Fruit fly (Drosophila melanogaster) whole organism, embryonic: ENCODE measurements around the gene Spn27A.
A peak's percentile ranks its signal among the peaks of the same experiment; 100 is the strongest.

ENCODE experiments used
- B-H2 ChIP-seq: fragments of 200-800 bp; sonication (Bioruptor generic); optimal IDR thresholded peaks from 2 replicates; lab custom pipeline; 2018; ENCODE audit warnings: missing biosample characterization, mild to moderate bottlenecking, missing genetic modification characterization
- Bteb2 ChIP-seq: fragments of 200-800 bp; sonication (Bioruptor generic); optimal IDR thresholded peaks from 2 replicates; lab custom pipeline; 2016; ENCODE audit warnings: missing biosample characterization, missing genetic modification characterization
- CG12744 ChIP-seq: fragments of 200-800 bp; sonication (Bioruptor generic); optimal IDR thresholded peaks from 2 replicates; lab custom pipeline; 2016; ENCODE audit warnings: missing biosample characterization, missing genetic modification characterization
- CG14667 ChIP-seq: fragments of 200-800 bp; sonication (Bioruptor generic); IDR thresholded peaks from 2 replicates; pipeline ENCODE4 v1.3.6; 2022; ENCODE audit warnings: missing biosample characterization, missing genetic modification characterization
- CG14710 ChIP-seq: fragments of 200-800 bp; sonication (Bioruptor generic); optimal IDR thresholded peaks from 3 replicates; lab custom pipeline; 2019; ENCODE audit warnings: missing biosample characterization, mild to moderate bottlenecking, missing genetic modification characterization, moderate library complexity
- CG14965 ChIP-seq: fragments of 200-800 bp; sonication (Bioruptor generic); optimal IDR thresholded peaks from 2 replicates; lab custom pipeline; 2016; ENCODE audit warnings: missing biosample characterization, missing genetic modification characterization, borderline replicate concordance
- CG15073 ChIP-seq: fragments of 200-800 bp; sonication (Bioruptor generic); optimal IDR thresholded peaks from 2 replicates; lab custom pipeline; 2016; ENCODE audit warnings: missing biosample characterization, missing genetic modification characterization
- CG15601 ChIP-seq: fragments of 200-800 bp; sonication (Bioruptor generic); optimal IDR thresholded peaks from 3 replicates; lab custom pipeline; 2019; ENCODE audit warnings: missing biosample characterization, mild to moderate bottlenecking, missing genetic modification characterization, moderate library complexity
- CG17186 ChIP-seq: fragments of 200-800 bp; sonication (Bioruptor generic); optimal IDR thresholded peaks from 3 replicates; lab custom pipeline; 2017; ENCODE audit warnings: missing biosample characterization, missing genetic modification reagents, missing genetic modification characterization
- CG17328 ChIP-seq: fragments of 200-800 bp; sonication (Bioruptor generic); IDR thresholded peaks from 2 replicates; pipeline ENCODE4 v1.3.6; 2022; ENCODE audit warnings: missing biosample characterization, missing genetic modification characterization
- CG1792 ChIP-seq: fragments of 200-800 bp; sonication (Bioruptor generic); optimal IDR thresholded peaks from 2 replicates; lab custom pipeline; 2016; ENCODE audit warnings: missing biosample characterization, missing genetic modification characterization
- CG2712 ChIP-seq: fragments of 200-800 bp; optimal IDR thresholded peaks from 3 replicates; lab custom pipeline; 2019; ENCODE audit warnings: missing biosample characterization, mild to moderate bottlenecking, missing genetic modification characterization, moderate library complexity
- CG30020 ChIP-seq: fragments of 200-800 bp; optimal IDR thresholded peaks from 2 replicates; lab custom pipeline; 2019; ENCODE audit warnings: missing biosample characterization, mild to moderate bottlenecking, missing genetic modification characterization, moderate library complexity
- CG31388 ChIP-seq: fragments of 200-800 bp; sonication (Bioruptor generic); optimal IDR thresholded peaks from 2 replicates; lab custom pipeline; 2016; ENCODE audit warnings: missing biosample characterization, missing genetic modification characterization
- CG32532 ChIP-seq: fragments of 200-800 bp; sonication (Bioruptor generic); IDR thresholded peaks from 2 replicates; pipeline ENCODE4 v1.3.6; 2022; ENCODE audit warnings: missing biosample characterization, missing genetic modification characterization
- CG34376 ChIP-seq: fragments of 200-800 bp; sonication (Bioruptor generic); optimal IDR thresholded peaks from 2 replicates; lab custom pipeline; 2018; ENCODE audit warnings: missing biosample characterization, mild to moderate bottlenecking, missing genetic modification characterization
- CG3847 ChIP-seq: fragments of 200-800 bp; sonication (Bioruptor generic); IDR thresholded peaks from 2 replicates; pipeline ENCODE4 v1.3.6; 2022; ENCODE audit warnings: missing biosample characterization, missing genetic modification characterization
- CG6272 ChIP-seq: fragments of 200-800 bp; sonication (Bioruptor generic); IDR thresholded peaks from 2 replicates; pipeline ENCODE4 v1.3.6; 2022; ENCODE audit warnings: missing biosample characterization, missing genetic modification characterization
- CG7745 ChIP-seq: fragments of 200-800 bp; sonication (Bioruptor generic); optimal IDR thresholded peaks from 2 replicates; lab custom pipeline; 2018; ENCODE audit warnings: missing biosample characterization, mild to moderate bottlenecking, missing genetic modification characterization, moderate library complexity
- CG8290 ChIP-seq, 3 experiments: fragments of 200-800 bp; sonication (Bioruptor generic); optimal IDR thresholded peaks; 2 replicates each; lab custom pipeline; 2016 to 2019; ENCODE audit warnings: missing biosample characterization in 3 of 3, missing genetic modification characterization in 3 of 3, mild to moderate bottlenecking in 2 of 3, moderate library complexity in 1 of 3
- CG9215 ChIP-seq: fragments of 200-800 bp; sonication (Bioruptor generic); IDR thresholded peaks from 2 replicates; pipeline ENCODE4 v1.3.6; 2022; ENCODE audit warnings: missing biosample characterization, missing genetic modification characterization
- Dad ChIP-seq: fragments of 200-800 bp; sonication (Bioruptor generic); optimal IDR thresholded peaks from 3 replicates; lab custom pipeline; 2016; ENCODE audit warnings: missing biosample characterization, missing genetic modification characterization
- Deaf1 ChIP-seq: fragments of 200-800 bp; optimal IDR thresholded peaks from 3 replicates; lab custom pipeline; 2019; ENCODE audit warnings: missing biosample characterization, mild to moderate bottlenecking, missing genetic modification characterization, moderate library complexity
- Dfd ChIP-seq, 2 experiments: fragments of >200 bp; optimal IDR thresholded peaks; 2 replicates each; lab custom pipeline; 2017; ENCODE audit warnings: missing biosample characterization in 2 of 2, missing genetic modification characterization in 2 of 2
- Fer1 ChIP-seq: fragments of 200-800 bp; sonication (Bioruptor generic); optimal IDR thresholded peaks from 2 replicates; lab custom pipeline; 2017; ENCODE audit warnings: missing biosample characterization, mild to moderate bottlenecking, missing genetic modification characterization
- H15 ChIP-seq: fragments of 200-800 bp; sonication (Bioruptor generic); IDR thresholded peaks from 3 replicates; pipeline ENCODE4 v1.3.6; 2022; ENCODE audit warnings: missing biosample characterization, missing genetic modification characterization
- Lpt ChIP-seq: fragments of >200 bp; optimal IDR thresholded peaks from 2 replicates; lab custom pipeline; 2018; ENCODE audit warnings: missing biosample characterization, missing genetic modification characterization
- Opbp ChIP-seq: fragments of 200-800 bp; sonication (Bioruptor generic); IDR thresholded peaks from 3 replicates; pipeline ENCODE4 v1.3.6; 2022; ENCODE audit warnings: missing biosample characterization, missing genetic modification characterization; ENCODE audit not compliant: partially characterized antibody
- Pdp1 ChIP-seq, 2 experiments: fragments of 200-800 bp; sonication (Bioruptor generic); optimal IDR thresholded peaks; 3 replicates each; lab custom pipeline; 2016; ENCODE audit warnings: missing biosample characterization in 2 of 2, missing genetic modification characterization in 2 of 2, mild to moderate bottlenecking in 1 of 2, moderate library complexity in 1 of 2
- Sry-δ ChIP-seq: fragments of 200-800 bp; sonication (Bioruptor generic); optimal IDR thresholded peaks from 2 replicates; lab custom pipeline; 2016; ENCODE audit warnings: missing biosample characterization, missing genetic modification characterization
- Stat92E ChIP-seq, 3 experiments: fragments of >200 bp in 2 of 3; fragments of 200-800 bp in 1 of 3; sonication (Bioruptor generic) in 1 of 3; optimal IDR thresholded peaks; 2 replicates each; lab custom pipeline; 2017 to 2019; ENCODE audit warnings: missing biosample characterization in 3 of 3, missing genetic modification characterization in 3 of 3, mild to moderate bottlenecking in 1 of 3, moderate library complexity in 1 of 3
- Xbp1 ChIP-seq: fragments of 200-800 bp; sonication (Bioruptor generic); optimal IDR thresholded peaks from 3 replicates; lab custom pipeline; 2016; ENCODE audit warnings: missing biosample characterization, mild to moderate bottlenecking, missing genetic modification characterization
- YL-1 ChIP-seq: fragments of 200-800 bp; sonication (Bioruptor generic); optimal IDR thresholded peaks from 3 replicates; lab custom pipeline; 2017; ENCODE audit warnings: missing biosample characterization, mild to moderate bottlenecking, missing genetic modification characterization
- chif ChIP-seq, 2 experiments: fragments of 200-800 bp; sonication (Bioruptor generic); optimal IDR thresholded peaks; 3 replicates each; lab custom pipeline; 2016; ENCODE audit warnings: missing biosample characterization in 2 of 2, missing genetic modification characterization in 2 of 2
- crc ChIP-seq: fragments of 200-800 bp; sonication (Bioruptor generic); optimal IDR thresholded peaks from 2 replicates; lab custom pipeline; 2016; ENCODE audit warnings: missing biosample characterization, missing genetic modification characterization
- crp ChIP-seq, 2 experiments: fragments of 200-800 bp; sonication (Bioruptor generic); optimal IDR thresholded peaks; 2 replicates in 1 of 2; 3 replicates in 1 of 2; lab custom pipeline; 2017; ENCODE audit warnings: missing biosample characterization in 2 of 2, missing genetic modification characterization in 2 of 2, mild to moderate bottlenecking in 1 of 2, moderate library complexity in 1 of 2
- gro ChIP-seq: fragments of 200-800 bp; sonication (Bioruptor generic); optimal IDR thresholded peaks from 2 replicates; lab custom pipeline; 2016; ENCODE audit warnings: missing biosample characterization, missing genetic modification characterization
- ham ChIP-seq: fragments of 200-800 bp; sonication (Bioruptor generic); IDR thresholded peaks from 2 replicates; pipeline ENCODE4 v1.3.6; 2022; ENCODE audit warnings: missing biosample characterization, missing genetic modification characterization
- lilli ChIP-seq: fragments of 200-800 bp; sonication (Bioruptor generic); optimal IDR thresholded peaks from 3 replicates; lab custom pipeline; 2016; ENCODE audit warnings: missing biosample characterization, missing genetic modification characterization
- mam ChIP-seq: fragments of 200-800 bp; sonication (Bioruptor generic); optimal IDR thresholded peaks from 3 replicates; lab custom pipeline; 2016; ENCODE audit warnings: missing biosample characterization, missing genetic modification characterization
- nmo ChIP-seq: fragments of 200-800 bp; sonication (Bioruptor generic); optimal IDR thresholded peaks from 2 replicates; lab custom pipeline; 2018; ENCODE audit warnings: missing biosample characterization, mild to moderate bottlenecking, missing genetic modification characterization, moderate library complexity
- phol ChIP-seq: fragments of 200-800 bp; sonication (Bioruptor generic); optimal IDR thresholded peaks from 3 replicates; lab custom pipeline; 2018; ENCODE audit warnings: missing biosample characterization, mild to moderate bottlenecking, missing genetic modification characterization, moderate library complexity
- pita ChIP-seq: fragments of 200-800 bp; sonication (Bioruptor generic); optimal IDR thresholded peaks from 2 replicates; lab custom pipeline; 2017; ENCODE audit warnings: missing biosample characterization, mild to moderate bottlenecking, missing genetic modification characterization
- pzg ChIP-seq: fragments of 200-800 bp; sonication (Bioruptor generic); optimal IDR thresholded peaks from 3 replicates; lab custom pipeline; 2018; ENCODE audit warnings: missing biosample characterization, mild to moderate bottlenecking, missing genetic modification characterization, moderate library complexity
- sd ChIP-seq: fragments of 200-800 bp; sonication (Bioruptor generic); optimal IDR thresholded peaks from 3 replicates; lab custom pipeline; 2018; ENCODE audit warnings: missing biosample characterization, mild to moderate bottlenecking, missing genetic modification characterization, moderate library complexity
- stwl ChIP-seq: fragments of 200-800 bp; sonication (Bioruptor generic); optimal IDR thresholded peaks from 3 replicates; lab custom pipeline; 2018; ENCODE audit warnings: missing biosample characterization, mild to moderate bottlenecking, missing genetic modification characterization, moderate library complexity
- sug ChIP-seq: fragments of 200-800 bp; optimal IDR thresholded peaks from 2 replicates; lab custom pipeline; 2019; ENCODE audit warnings: missing biosample characterization, mild to moderate bottlenecking, missing genetic modification characterization, moderate library complexity
- tll ChIP-seq, 2 experiments: fragments of 200-800 bp in 1 of 2; fragments of >200 bp in 1 of 2; sonication (Bioruptor generic) in 1 of 2; optimal IDR thresholded peaks; 2 replicates each; lab custom pipeline; 2017 to 2019; ENCODE audit warnings: missing biosample characterization in 2 of 2, missing genetic modification characterization in 2 of 2, mild to moderate bottlenecking in 1 of 2, moderate library complexity in 1 of 2

The Spn27A gene

DNA sequence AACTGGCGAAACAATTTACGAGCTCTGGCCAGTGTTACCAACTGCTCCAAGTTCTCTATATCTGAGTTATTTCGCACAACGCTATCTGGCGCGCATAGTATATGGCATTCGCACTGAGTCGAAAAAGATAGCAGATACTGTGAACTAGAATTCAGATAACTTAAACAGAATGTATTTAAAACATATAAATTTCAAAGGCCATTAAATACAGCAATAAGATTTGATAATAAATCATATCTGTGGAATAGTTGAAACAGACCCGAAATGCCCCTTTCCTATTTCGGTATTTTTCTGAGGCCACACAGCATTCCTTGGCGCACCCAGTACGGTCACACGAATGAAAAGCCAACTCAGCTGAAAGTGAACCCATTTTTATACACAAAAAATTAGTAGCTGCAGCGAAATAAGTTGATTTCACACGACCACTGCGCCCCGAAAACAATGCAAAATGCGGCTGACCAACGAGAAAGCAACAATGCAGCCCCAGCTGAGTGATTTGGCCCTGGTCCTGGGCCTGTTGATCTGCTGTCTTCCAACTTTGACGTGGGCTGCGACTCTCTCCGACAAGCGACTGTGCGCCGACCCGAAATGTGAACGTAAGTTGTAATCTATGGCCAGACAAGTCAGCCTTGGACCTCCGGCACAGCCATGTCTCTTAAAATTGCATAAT, 23.9 kb downstream of the Spn27A start, which contains the start of the genes CG31635 and Tango1 (continued):
- TF ChIP-seq H15 (no peak), B-H2 (GFP tag; lab: Kevin White, UChicago) (no peak), CG14667 (GFP tag; lab: Robert Waterston, UW) (no peak), sug (tag; lab: Kevin White, UChicago) (peak; percentile 27), pita (GFP tag; lab: Kevin White, UChicago) (no peak), nmo (peak; percentile 76), phol (peak; percentile 61), CG31388 (no peak), Xbp1 (GFP tag; lab: Kevin White, UChicago) (peak; percentile 10), tll (GFP tag; optimal IDR thresholded peaks at IDR 0.05; lab: Kevin White, UChicago) (peak in 1 of 2 experiments; percentile 2), Bteb2 (GFP tag; lab: Kevin White, UChicago) (no peak), Pdp1 (GFP tag; optimal IDR thresholded peaks at IDR 0.05; lab: Kevin White, UChicago) (peak; percentile 35 to 37), sd (tag; lab: Kevin White, UChicago) (peak; percentile 89), gro (GFP tag; lab: Kevin White, UChicago) (peak; percentile 9), CG17186 (GFP tag; lab: Kevin White, UChicago) (peak; percentile 92), chif (GFP tag; optimal IDR thresholded peaks at IDR 0.05; lab: Kevin White, UChicago) (peak in 1 of 2 experiments; percentile 12), mam (GFP tag; lab: Kevin White, UChicago) (peak; percentile 29), pzg (GFP tag; lab: Kevin White, UChicago) (peak; percentile 89), CG32532 (GFP tag; lab: Robert Waterston, UW) (no peak), Dfd (GFP tag; optimal IDR thresholded peaks at IDR 0.05; lab: Kevin White, UChicago) (no peak), CG2712 (tag; lab: Kevin White, UChicago) (peak; percentile 33), CG9215 (GFP tag; lab: Robert Waterston, UW) (peak; percentile 43), CG12744 (GFP tag; lab: Kevin White, UChicago) (peak; percentile 2), CG30020 (tag; lab: Kevin White, UChicago) (peak; percentile 56), crc (GFP tag; lab: Kevin White, UChicago) (peak; percentile 10), Fer1 (GFP tag; lab: Kevin White, UChicago) (peak; percentile 34), CG14965 (GFP tag; lab: Kevin White, UChicago) (no peak), crp (GFP tag; optimal IDR thresholded peaks at IDR 0.05; lab: Kevin White, UChicago) (peak in 1 of 2 experiments; percentile 72), CG1792 (GFP tag; lab: Kevin White, UChicago) (no peak), ham (GFP tag; lab: Robert Waterston, UW) (no peak), CG7745 (no peak), lilli (GFP tag; lab: Kevin White, UChicago) (peak; percentile 14), CG3847 (peak; percentile 32; the same call in 1 of the 2 replicates), CG15601 (tag; lab: Kevin White, UChicago) (peak; percentile 18), CG8290 (GFP tag; optimal IDR thresholded peaks at IDR 0.05; lab: Kevin White, UChicago) (peak; percentile 24), CG8290 (tag; optimal IDR thresholded peaks at IDR 0.05; lab: Kevin White, UChicago) (no peak), CG17328 (no peak), YL-1 (GFP tag; lab: Kevin White, UChicago) (peak; percentile 61), CG14710 (tag; lab: Kevin White, UChicago) (peak; percentile 81), Opbp (GFP tag; lab: Robert Waterston, UW) (0 out of 3 replicates have a peak, but pooled peaks have one; percentile 33), Stat92E (GFP tag; optimal IDR thresholded peaks at IDR 0.05; lab: Kevin White, UChicago) (no peak), CG34376 (peak; percentile 4), Dad (GFP tag; lab: Kevin White, UChicago) (no peak), CG6272 (GFP tag; lab: Robert Waterston, UW) (0 out of 2 replicates have a peak, but pooled peaks have one; percentile 20), Lpt (GFP tag; lab: Kevin White, UChicago) (no peak), Deaf1 (tag; lab: Kevin White, UChicago) (peak; percentile 72), Sry-δ (peak; percentile 48), stwl (peak; percentile 66), CG15073 (no peak)
